Fruit fly (Drosophila melanogaster): ENCODE measurements around the gene EMC4.

Gene EMC4

dm6 chr3L:22865061-22865418 lies 3.0 kb downstream of the EMC4 start (continued):
- TF ChIP-seq grn (GFP tag; optimal IDR thresholded peaks at IDR 0.05) (no peak), Xrp1 (GFP tag; IDR thresholded peaks at IDR 0.05) (peak; percentile 71), Scr (GFP tag; IDR thresholded peaks at IDR 0.05; ENCODE audit: partially characterized antibody) (no peak), Dbx (GFP tag; IDR thresholded peaks at IDR 0.05) (peak; percentile 51; the same call in 1 of the 3 replicates), CG1792 (GFP tag; optimal IDR thresholded peaks at IDR 0.05) (no peak), so (GFP tag; IDR thresholded peaks at IDR 0.05) (0 out of 3 replicates have a peak, but pooled peaks have one; percentile 41), ssp (GFP tag; IDR thresholded peaks at IDR 0.05) (0 out of 2 replicates have a peak, but pooled peaks have one; percentile 15), CG18262 (tag; optimal IDR thresholded peaks at IDR 0.05) (peak; percentile 81), cg (GFP tag; optimal IDR thresholded peaks at IDR 0.05) (no peak), NC2β (GFP tag; optimal IDR thresholded peaks at IDR 0.05) (no peak), bowl (GFP tag; IDR thresholded peaks at IDR 0.05) (no peak), CG11695 (GFP tag; IDR thresholded peaks at IDR 0.05) (peak; percentile 83), CG3163 (GFP tag; optimal IDR thresholded peaks at IDR 0.05) (no peak), B-H2 (GFP tag; optimal IDR thresholded peaks at IDR 0.05) (peak; percentile 4), HLHmδ (GFP tag; optimal IDR thresholded peaks at IDR 0.05) (no peak), CG3065 (GFP tag; optimal IDR thresholded peaks at IDR 0.05) (peak; percentile 2), CG14050 (GFP tag; IDR thresholded peaks at IDR 0.05) (peak; percentile 62), dm (GFP tag; optimal IDR thresholded peaks at IDR 0.05) (no peak), Spps (tag; optimal IDR thresholded peaks at IDR 0.05) (no peak), oc (tag; optimal IDR thresholded peaks at IDR 0.05) (peak; percentile 71), sc (optimal IDR thresholded peaks at IDR 0.05) (no peak), sc (GFP tag; optimal IDR thresholded peaks at IDR 0.05) (no peak), Dp (GFP tag; optimal IDR thresholded peaks at IDR 0.05) (no peak), lab (GFP tag; optimal IDR thresholded peaks at IDR 0.05) (peak; percentile 58), hb (GFP tag; IDR thresholded peaks at IDR 0.05; ENCODE audit: partially characterized antibody) (no peak; the same call in 2 of the 3 replicates), cas (GFP tag; IDR thresholded peaks at IDR 0.05) (peak; percentile 50; the same call in 1 of the 2 replicates), Nf-YA (GFP tag; IDR thresholded peaks at IDR 0.05) (no peak), Hr78 (GFP tag; optimal IDR thresholded peaks at IDR 0.05) (peak in 1 of 2 experiments; percentile 16), NK7.1 (GFP tag; optimal IDR thresholded peaks at IDR 0.05) (no peak), CG11247 (GFP tag; IDR thresholded peaks at IDR 0.05) (no peak), E2f1 (GFP tag; IDR thresholded peaks at IDR 0.05) (peak; percentile 71), CG10267 (tag; optimal IDR thresholded peaks at IDR 0.05) (no peak), Hmr (GFP tag; optimal IDR thresholded peaks at IDR 0.05) (peak; percentile 84), CG11085 (GFP tag; IDR thresholded peaks at IDR 0.05) (0 out of 2 replicates have a peak, but pooled peaks have one; percentile 14), CG33213 (GFP tag; optimal IDR thresholded peaks at IDR 0.05) (no peak), unpg (GFP tag; optimal IDR thresholded peaks at IDR 0.05) (peak; percentile 78), CG8281 (tag; optimal IDR thresholded peaks at IDR 0.05) (no peak), CG15696 (tag; optimal IDR thresholded peaks at IDR 0.05) (peak; percentile 23), crp (GFP tag; optimal IDR thresholded peaks at IDR 0.05) (no peak), CG2129 (GFP tag; IDR thresholded peaks at IDR 0.05; ENCODE audit: partially characterized antibody) (no peak), MTF-1 (GFP tag; optimal IDR thresholded peaks at IDR 0.05; ENCODE audit: borderline replicate concordance) (no peak), CG17829 (tag; optimal IDR thresholded peaks at IDR 0.05) (peak; percentile 79), peb (GFP tag; IDR thresholded peaks at IDR 0.05) (0 out of 2 replicates have a peak, but pooled peaks have one; percentile 32), HLH3B (GFP tag; IDR thresholded peaks at IDR 0.05) (peak; percentile 71), Hey (tag; optimal IDR thresholded peaks at IDR 0.05) (no peak), CG4617 (GFP tag; optimal IDR thresholded peaks at IDR 0.05; ENCODE audit: borderline replicate concordance) (no peak), CG10565 (GFP tag; optimal IDR thresholded peaks at IDR 0.05) (no peak), CG11504 (tag; optimal IDR thresholded peaks at IDR 0.05) (peak; percentile 85), fd102C (GFP tag; optimal IDR thresholded peaks at IDR 0.05) (no peak), Dip2 (GFP tag; IDR thresholded peaks at IDR 0.05) (no peak), Hr3 (GFP tag; optimal IDR thresholded peaks at IDR 0.05) (peak; percentile 55)
